Fruit fly (Drosophila melanogaster): ENCODE data around the gene CG32795.

The CG32795 gene

dm6 chrX:2743020-2743419 lies 47.3 kb downstream of the CG32795 start (continued):
- TF ChIP-seq HmgD (GFP tag; optimal IDR thresholded peaks at IDR 0.05), result peak; percentile 41
- TF ChIP-seq bab2 (GFP tag; optimal IDR thresholded peaks at IDR 0.05), result peak; percentile 78
- TF ChIP-seq crc (GFP tag; optimal IDR thresholded peaks at IDR 0.05), result peak; percentile 78
- TF ChIP-seq CG6791 (GFP tag; IDR thresholded peaks at IDR 0.05; ENCODE audit: partially characterized antibody), result 0 out of 3 replicates have a peak, but pooled peaks have one; percentile 19
- TF ChIP-seq zen (tag; optimal IDR thresholded peaks at IDR 0.05), result peak; percentile 19
- peak; percentile 72; the same call in 1 of the 2 replicates for TF ChIP-seq Poxn (GFP tag; IDR thresholded peaks at IDR 0.05)
- TF ChIP-seq Scr (GFP tag; IDR thresholded peaks at IDR 0.05; ENCODE audit: partially characterized antibody), result no peak
- peak; percentile 83 for TF ChIP-seq stc (GFP tag; IDR thresholded peaks at IDR 0.05)
- TF ChIP-seq CG12219 (GFP tag; optimal IDR thresholded peaks at IDR 0.05), result peak; percentile 65
- no peak for TF ChIP-seq CG15073 (GFP tag; optimal IDR thresholded peaks at IDR 0.05)
- no peak for TF ChIP-seq Spps (tag; optimal IDR thresholded peaks at IDR 0.05)
- TF ChIP-seq Ets97D (GFP tag; optimal IDR thresholded peaks at IDR 0.05), result peak; percentile 52
- TF ChIP-seq nerfin-1 (tag; optimal IDR thresholded peaks at IDR 0.05), result no peak
- TF ChIP-seq kni (GFP tag; optimal IDR thresholded peaks at IDR 0.05), result no peak
- no peak for TF ChIP-seq cato (GFP tag; optimal IDR thresholded peaks at IDR 0.05; ENCODE audit: borderline replicate concordance)
- no peak for TF ChIP-seq fd64A (GFP tag; optimal IDR thresholded peaks at IDR 0.05)
- peak; percentile 57 for TF ChIP-seq CG4424 (GFP tag; optimal IDR thresholded peaks at IDR 0.05)
- peak; percentile 67 for TF ChIP-seq Camta (GFP tag; optimal IDR thresholded peaks at IDR 0.05)
- TF ChIP-seq Fer2 (tag; optimal IDR thresholded peaks at IDR 0.05), result peak; percentile 54
- peak; percentile 56 for TF ChIP-seq gcm2 (GFP tag; optimal IDR thresholded peaks at IDR 0.05)
- peak; percentile 83 for TF ChIP-seq CG4730 (GFP tag; IDR thresholded peaks at IDR 0.05)
- TF ChIP-seq CG31365 (tag; optimal IDR thresholded peaks at IDR 0.05), result no peak
- peak; percentile 89 for TF ChIP-seq zfh2 (GFP tag; optimal IDR thresholded peaks at IDR 0.05)
- TF ChIP-seq odd (GFP tag; optimal IDR thresholded peaks at IDR 0.05), result peak; percentile 66
- peak; percentile 56 for TF ChIP-seq Atf-2 (GFP tag; optimal IDR thresholded peaks at IDR 0.05)
- TF ChIP-seq CG8290 (GFP tag; optimal IDR thresholded peaks at IDR 0.05), result no peak
- TF ChIP-seq CG8290 (tag; optimal IDR thresholded peaks at IDR 0.05), result peak in 1 of 2 experiments; percentile 52
- TF ChIP-seq CG2202 (tag; optimal IDR thresholded peaks at IDR 0.05), result no peak
- peak; percentile 49 for TF ChIP-seq Usf (GFP tag; optimal IDR thresholded peaks at IDR 0.05)
- TF ChIP-seq CG30403 (GFP tag; optimal IDR thresholded peaks at IDR 0.05), result peak; percentile 72
- peak; percentile 72 for TF ChIP-seq CG43689 (GFP tag; IDR thresholded peaks at IDR 0.05)
- TF ChIP-seq C15 (GFP tag; IDR thresholded peaks at IDR 0.05), result peak; percentile 77; the same call in 2 of the 3 replicates
- no peak for TF ChIP-seq corto (GFP tag; optimal IDR thresholded peaks at IDR 0.05)
- peak; percentile 44 for TF ChIP-seq slou (GFP tag; optimal IDR thresholded peaks at IDR 0.05)
- peak; percentile 52 for TF ChIP-seq CG1233 (GFP tag; optimal IDR thresholded peaks at IDR 0.05)
- no peak for TF ChIP-seq CG4328 (GFP tag; optimal IDR thresholded peaks at IDR 0.05)
- TF ChIP-seq rib (GFP tag; IDR thresholded peaks at IDR 0.05), result peak; percentile 89
- TF ChIP-seq prd (optimal IDR thresholded peaks at IDR 0.05), result no peak
- TF ChIP-seq prd (GFP tag; IDR thresholded peaks at IDR 0.05), result peak; percentile 89
- TF ChIP-seq Oaz (GFP tag; IDR thresholded peaks at IDR 0.05), result peak; percentile 85
- no peak for TF ChIP-seq psq (GFP tag; optimal IDR thresholded peaks at IDR 0.05)
- peak; percentile 86 for TF ChIP-seq zfh1 (GFP tag; IDR thresholded peaks at IDR 0.05)
- TF ChIP-seq Myb (GFP tag; optimal IDR thresholded peaks at IDR 0.05), result peak; percentile 74
- TF ChIP-seq Hmr (GFP tag; optimal IDR thresholded peaks at IDR 0.05), result peak; percentile 91
- no peak for TF ChIP-seq ac (GFP tag; optimal IDR thresholded peaks at IDR 0.05)
- peak; percentile 29 for TF ChIP-seq kah (GFP tag; optimal IDR thresholded peaks at IDR 0.05)
- TF ChIP-seq zf30C (GFP tag; optimal IDR thresholded peaks at IDR 0.05), result no peak
- TF ChIP-seq sisA (GFP tag; IDR thresholded peaks at IDR 0.05), result peak; percentile 80
- TF ChIP-seq ap (GFP tag; IDR thresholded peaks at IDR 0.05), result peak; percentile 79
- TF ChIP-seq Fer3 (tag; optimal IDR thresholded peaks at IDR 0.05), result peak; percentile 84
- TF ChIP-seq E2f2 (GFP tag; IDR thresholded peaks at IDR 0.05), result peak; percentile 73
- TF ChIP-seq pum (GFP tag; optimal IDR thresholded peaks at IDR 0.05), result peak; percentile 50

Measured in whole organism, embryonic.